Fruit fly (Drosophila melanogaster): ENCODE data around the gene gzl.
A peak's percentile ranks its signal among the peaks of the same experiment; 100 is the strongest.

The gzl gene

dm6 chr3R:6414439-6415344 is 32.0 kb downstream of the gzl start (continued):
- TF ChIP-seq Nf-YC (tag; optimal IDR thresholded peaks at IDR 0.05) = no peak
- peak; percentile 39 for TF ChIP-seq Sox100B (GFP tag; optimal IDR thresholded peaks at IDR 0.05)
- TF ChIP-seq CG18599 (GFP tag; optimal IDR thresholded peaks at IDR 0.05) = peak; percentile 28
- TF ChIP-seq Sox102F (GFP tag; optimal IDR thresholded peaks at IDR 0.05) = peak; percentile 62
- peak; percentile 32 for TF ChIP-seq Oli (tag; optimal IDR thresholded peaks at IDR 0.05)
- peak; percentile 46 for TF ChIP-seq CG13424 (tag; optimal IDR thresholded peaks at IDR 0.05)
- peak; percentile 48 for TF ChIP-seq CG17359 (tag; optimal IDR thresholded peaks at IDR 0.05)
- no peak for TF ChIP-seq croc (GFP tag; conservative IDR thresholded peaks at IDR 0.05)
- TF ChIP-seq zfh1 (GFP tag; IDR thresholded peaks at IDR 0.05) = no peak

dm6 chr3R:6416242-6416641 is 33.5 kb downstream of the gzl start:
- TF ChIP-seq CG10565 (GFP tag; optimal IDR thresholded peaks at IDR 0.05) = no peak
- TF ChIP-seq Fer2 (tag; optimal IDR thresholded peaks at IDR 0.05) = peak; percentile 63
- TF ChIP-seq phol (tag; optimal IDR thresholded peaks at IDR 0.05) = peak; percentile 54
- TF ChIP-seq CG6654 (GFP tag; optimal IDR thresholded peaks at IDR 0.05) = peak; percentile 37
- TF ChIP-seq Mad (GFP tag; optimal IDR thresholded peaks at IDR 0.05) = peak; percentile 63
- peak; percentile 37 for TF ChIP-seq CG8944 (GFP tag; optimal IDR thresholded peaks at IDR 0.05)
- peak; percentile 78 for TF ChIP-seq Hsf (GFP tag; optimal IDR thresholded peaks at IDR 0.05)
- TF ChIP-seq mirr (GFP tag; optimal IDR thresholded peaks at IDR 0.05) = peak; percentile 66
- peak; percentile 73 for TF ChIP-seq jumu (GFP tag; optimal IDR thresholded peaks at IDR 0.05)
- TF ChIP-seq Bgb (GFP tag; IDR thresholded peaks at IDR 0.05; ENCODE audit: partially characterized antibody) = no peak
- TF ChIP-seq CG14710 (tag; optimal IDR thresholded peaks at IDR 0.05) = peak; percentile 16
- no peak for TF ChIP-seq dan (GFP tag; IDR thresholded peaks at IDR 0.05)
- peak; percentile 70 for TF ChIP-seq CG32772 (GFP tag; IDR thresholded peaks at IDR 0.05)
- no peak for TF ChIP-seq CG4328 (GFP tag; optimal IDR thresholded peaks at IDR 0.05)
- TF ChIP-seq ssp (GFP tag; IDR thresholded peaks at IDR 0.05) = 0 out of 2 replicates have a peak, but pooled peaks have one; percentile 48
- TF ChIP-seq Doc2 (GFP tag; IDR thresholded peaks at IDR 0.05) = peak; percentile 44; the same call in 1 of the 2 replicates
- TF ChIP-seq lilli (GFP tag; optimal IDR thresholded peaks at IDR 0.05) = peak; percentile 85
- peak; percentile 51 for TF ChIP-seq Hr3 (GFP tag; optimal IDR thresholded peaks at IDR 0.05)
- TF ChIP-seq CG12769 (tag; optimal IDR thresholded peaks at IDR 0.05) = peak; percentile 95
- peak; percentile 74 for TF ChIP-seq CG9727 (GFP tag; optimal IDR thresholded peaks at IDR 0.05)
- peak; percentile 49 for TF ChIP-seq Adf1 (GFP tag; IDR thresholded peaks at IDR 0.05)
- peak; percentile 78 for TF ChIP-seq CG15514 (GFP tag; optimal IDR thresholded peaks at IDR 0.05)
- peak; percentile 28 for TF ChIP-seq CG9437 (GFP tag; optimal IDR thresholded peaks at IDR 0.05)
- TF ChIP-seq ranshi (GFP tag; IDR thresholded peaks at IDR 0.05) = peak; percentile 84
- TF ChIP-seq shn (GFP tag; optimal IDR thresholded peaks at IDR 0.05) = peak; percentile 66
- TF ChIP-seq CG3847 (GFP tag; IDR thresholded peaks at IDR 0.05) = peak; percentile 73
- no peak for TF ChIP-seq abd-A (tag; optimal IDR thresholded peaks at IDR 0.05)
- peak; percentile 36 for TF ChIP-seq CG10274 (GFP tag; optimal IDR thresholded peaks at IDR 0.05)
- TF ChIP-seq sc (optimal IDR thresholded peaks at IDR 0.05) = no peak
- no peak for TF ChIP-seq sc (GFP tag; optimal IDR thresholded peaks at IDR 0.05)
- TF ChIP-seq Ets65A (GFP tag) = peak; percentile 95
- TF ChIP-seq CG4360 (GFP tag; IDR thresholded peaks at IDR 0.05) = peak; percentile 70
- peak; percentile 3 for TF ChIP-seq gsb-n (tag; optimal IDR thresholded peaks at IDR 0.05)
- TF ChIP-seq ERR (GFP tag; optimal IDR thresholded peaks at IDR 0.05) = peak; percentile 70
- TF ChIP-seq zfh2 (GFP tag; optimal IDR thresholded peaks at IDR 0.05) = peak; percentile 66
- TF ChIP-seq Atf3 (GFP tag; optimal IDR thresholded peaks at IDR 0.05) = peak; percentile 29
- peak; percentile 87 for TF ChIP-seq CG14014 (GFP tag; IDR thresholded peaks at IDR 0.05)
- no peak; the same call in 1 of the 2 replicates for TF ChIP-seq CG11085 (GFP tag; IDR thresholded peaks at IDR 0.05)
- TF ChIP-seq Vsx1 (GFP tag; optimal IDR thresholded peaks at IDR 0.05) = no peak
